Worm (Caenorhabditis elegans): ENCODE results near the gene F42A10.6.

Gene F42A10.6

DNA sequence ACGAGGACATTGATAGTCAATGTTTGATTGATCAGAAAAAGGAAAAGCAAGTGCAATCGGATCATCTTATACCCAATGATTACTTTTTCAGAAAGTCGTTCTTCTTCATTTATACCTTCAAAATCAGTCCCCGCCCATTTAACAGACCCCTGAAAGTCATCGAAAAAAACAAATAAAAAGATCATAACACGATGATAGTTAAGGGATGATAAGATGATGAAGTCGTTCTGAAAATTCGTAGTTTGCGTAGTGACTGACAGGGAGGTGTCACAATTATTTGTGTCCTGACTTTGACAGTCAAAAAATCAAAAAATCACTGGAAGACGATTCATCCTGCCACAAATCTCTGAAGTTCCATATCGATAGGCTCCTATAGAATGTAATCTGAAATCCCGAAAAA, 17.8 kb upstream of the F42A10.6 start, which contains the start of gene ugt-66:
TSS of gene ugt-66 (minus strand) at position 101 of the 400 bp plus-strand sequence.
- no peak for TF ChIP-seq pes-1 (GFP tag; IDR thresholded peaks at IDR 0.05)
- no peak for TF ChIP-seq sea-1 (GFP tag; conservative IDR thresholded peaks at IDR 0.05)
- no peak for TF ChIP-seq tra-4 (tag; optimal IDR thresholded peaks at IDR 0.05)
- no peak for TF ChIP-seq hmg-4 (GFP tag; optimal IDR thresholded peaks at IDR 0.05)
- TF ChIP-seq flt-1 (GFP tag; IDR thresholded peaks at IDR 0.05): no peak
- no peak for TF ChIP-seq ceh-36 (tag; optimal IDR thresholded peaks at IDR 0.05)
- no peak for TF ChIP-seq hmbx-1 (tag; optimal IDR thresholded peaks at IDR 0.05)
- no peak for TF ChIP-seq ama-1 (optimal IDR thresholded peaks at IDR 0.05)
- TF ChIP-seq aly-1 (tag; optimal IDR thresholded peaks at IDR 0.05): no peak
- no peak for TF ChIP-seq ets-7 (tag; optimal IDR thresholded peaks at IDR 0.05)
- TF ChIP-seq scrt-1 (GFP tag; IDR thresholded peaks at IDR 0.05): no peak
- no peak for TF ChIP-seq hnd-1 (tag; optimal IDR thresholded peaks at IDR 0.05)
- TF ChIP-seq ceh-13 (GFP tag; optimal IDR thresholded peaks at IDR 0.05): no peak

DNA sequence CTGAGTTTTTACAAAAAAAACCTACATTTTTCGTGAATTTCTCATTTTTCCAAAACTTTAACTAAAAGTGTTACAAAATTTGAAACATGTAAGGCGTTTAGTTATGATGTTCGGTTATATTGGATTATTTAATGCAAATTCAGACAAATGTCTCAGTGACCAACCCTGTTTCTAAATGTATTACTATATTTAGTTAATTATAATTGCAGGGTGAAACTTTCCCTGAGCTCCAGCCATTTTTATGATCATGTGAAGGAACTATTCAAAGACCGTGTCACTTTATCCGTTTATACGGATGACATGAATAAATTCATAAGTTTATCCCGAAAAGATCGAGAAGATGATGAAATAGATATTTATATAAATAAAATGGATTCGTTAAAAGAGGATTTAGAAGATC, 14.1 kb upstream of the F42A10.6 start, which contains the start of gene C23G10.5:
TSS of gene C23G10.5 (plus strand) at position 301 of the 400 bp plus-strand sequence.
- TF ChIP-seq hmbx-1 (tag; optimal IDR thresholded peaks at IDR 0.05) (no peak), sea-1 (GFP tag; conservative IDR thresholded peaks at IDR 0.05) (no peak), ceh-36 (tag; optimal IDR thresholded peaks at IDR 0.05) (no peak), flt-1 (GFP tag; IDR thresholded peaks at IDR 0.05) (no peak), tra-4 (tag; optimal IDR thresholded peaks at IDR 0.05) (no peak), pes-1 (GFP tag; IDR thresholded peaks at IDR 0.05) (no peak), ama-1 (optimal IDR thresholded peaks at IDR 0.05) (no peak), F13C5.2 (tag; optimal IDR thresholded peaks at IDR 0.05) (no peak), B0310.2 (tag; optimal IDR thresholded peaks at IDR 0.05) (no peak), scrt-1 (GFP tag; IDR thresholded peaks at IDR 0.05) (no peak), aly-1 (tag; optimal IDR thresholded peaks at IDR 0.05) (no peak), tbx-11 (GFP tag; IDR thresholded peaks at IDR 0.05) (no peak), hnd-1 (tag; optimal IDR thresholded peaks at IDR 0.05) (no peak), ceh-13 (GFP tag; optimal IDR thresholded peaks at IDR 0.05) (no peak), ets-7 (tag; optimal IDR thresholded peaks at IDR 0.05) (no peak), tbx-37 (GFP tag; conservative IDR thresholded peaks at IDR 0.05) (no peak), hmg-4 (GFP tag; optimal IDR thresholded peaks at IDR 0.05) (no peak)

ce11 chrIII:6183118-6183517, 6.5 kb upstream of the F42A10.6 start, which contains the start of gene nas-28:
nas-28 (minus strand) TSS chrIII:6183218.
- no peak for TF ChIP-seq ceh-36 (tag; optimal IDR thresholded peaks at IDR 0.05)
- no peak for TF ChIP-seq hnd-1 (tag; optimal IDR thresholded peaks at IDR 0.05)
- TF ChIP-seq sea-1 (GFP tag; conservative IDR thresholded peaks at IDR 0.05): no peak
- no peak for TF ChIP-seq B0310.2 (tag; optimal IDR thresholded peaks at IDR 0.05)
- no peak for TF ChIP-seq ama-1 (optimal IDR thresholded peaks at IDR 0.05)
- TF ChIP-seq aly-1 (tag; optimal IDR thresholded peaks at IDR 0.05): no peak
- no peak for TF ChIP-seq scrt-1 (GFP tag; IDR thresholded peaks at IDR 0.05)
- TF ChIP-seq hmbx-1 (tag; optimal IDR thresholded peaks at IDR 0.05): no peak
- TF ChIP-seq F13C5.2 (tag; optimal IDR thresholded peaks at IDR 0.05): no peak
- TF ChIP-seq ceh-13 (GFP tag; optimal IDR thresholded peaks at IDR 0.05): no peak
- TF ChIP-seq hmg-4 (GFP tag; optimal IDR thresholded peaks at IDR 0.05): no peak
- no peak for TF ChIP-seq tbx-37 (GFP tag; conservative IDR thresholded peaks at IDR 0.05)
- TF ChIP-seq tbx-11 (GFP tag; IDR thresholded peaks at IDR 0.05): no peak
- no peak for TF ChIP-seq tra-4 (tag; optimal IDR thresholded peaks at IDR 0.05)
- TF ChIP-seq pes-1 (GFP tag; IDR thresholded peaks at IDR 0.05): no peak
- TF ChIP-seq ets-7 (tag; optimal IDR thresholded peaks at IDR 0.05): no peak

ce11 chrIII:6180294-6180693, 3.6 kb upstream of the F42A10.6 start:
- TF ChIP-seq ceh-36 (tag; optimal IDR thresholded peaks at IDR 0.05) (no peak), ets-7 (tag; optimal IDR thresholded peaks at IDR 0.05) (no peak), tbx-37 (GFP tag; conservative IDR thresholded peaks at IDR 0.05) (no peak), tra-4 (tag; optimal IDR thresholded peaks at IDR 0.05) (no peak), flt-1 (GFP tag; IDR thresholded peaks at IDR 0.05) (no peak), scrt-1 (GFP tag; IDR thresholded peaks at IDR 0.05) (no peak), hnd-1 (tag; optimal IDR thresholded peaks at IDR 0.05) (no peak), F13C5.2 (tag; optimal IDR thresholded peaks at IDR 0.05) (no peak), hmg-4 (GFP tag; optimal IDR thresholded peaks at IDR 0.05) (no peak), hmbx-1 (tag; optimal IDR thresholded peaks at IDR 0.05) (no peak), ama-1 (optimal IDR thresholded peaks at IDR 0.05) (no peak), aly-1 (tag; optimal IDR thresholded peaks at IDR 0.05) (no peak), tbx-11 (GFP tag; IDR thresholded peaks at IDR 0.05) (no peak), sea-1 (GFP tag; conservative IDR thresholded peaks at IDR 0.05) (no peak)

DNA sequence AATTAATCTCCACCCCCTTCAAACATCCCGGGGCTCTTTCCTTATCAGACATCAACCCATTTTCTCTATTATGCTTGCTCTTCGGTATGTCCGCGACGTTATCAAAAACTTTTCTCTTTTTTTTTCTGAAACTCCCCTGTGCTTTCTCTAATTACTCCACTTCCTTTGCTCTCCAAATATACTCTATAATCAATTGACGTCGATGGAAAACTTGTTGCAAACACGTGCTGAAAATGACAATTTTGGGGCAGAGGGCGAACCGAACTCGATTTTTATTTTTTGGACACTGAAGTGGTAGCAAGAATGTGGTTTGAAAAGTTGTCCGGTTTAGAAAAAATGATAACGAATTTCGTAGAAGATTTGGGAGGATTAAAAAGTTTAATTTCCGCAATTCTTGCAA, 2.4 kb upstream of the F42A10.6 start:
- TF ChIP-seq tbx-37 (GFP tag; conservative IDR thresholded peaks at IDR 0.05) (no peak), flt-1 (GFP tag; IDR thresholded peaks at IDR 0.05) (no peak)

ce11 chrIII:6178586-6178985, 1.9 kb upstream of the F42A10.6 start, which contains the start of gene F42A10.7:
F42A10.7 (minus strand) TSS chrIII:6178686.
- TF ChIP-seq flt-1 (GFP tag; IDR thresholded peaks at IDR 0.05) (no peak), tbx-37 (GFP tag; conservative IDR thresholded peaks at IDR 0.05) (no peak), hmbx-1 (tag; optimal IDR thresholded peaks at IDR 0.05) (no peak), hnd-1 (tag; optimal IDR thresholded peaks at IDR 0.05) (no peak), ets-7 (tag; optimal IDR thresholded peaks at IDR 0.05) (no peak), aly-1 (tag; optimal IDR thresholded peaks at IDR 0.05) (no peak), sea-1 (GFP tag; conservative IDR thresholded peaks at IDR 0.05) (no peak), pes-1 (GFP tag; IDR thresholded peaks at IDR 0.05) (no peak), scrt-1 (GFP tag; IDR thresholded peaks at IDR 0.05) (no peak)

DNA sequence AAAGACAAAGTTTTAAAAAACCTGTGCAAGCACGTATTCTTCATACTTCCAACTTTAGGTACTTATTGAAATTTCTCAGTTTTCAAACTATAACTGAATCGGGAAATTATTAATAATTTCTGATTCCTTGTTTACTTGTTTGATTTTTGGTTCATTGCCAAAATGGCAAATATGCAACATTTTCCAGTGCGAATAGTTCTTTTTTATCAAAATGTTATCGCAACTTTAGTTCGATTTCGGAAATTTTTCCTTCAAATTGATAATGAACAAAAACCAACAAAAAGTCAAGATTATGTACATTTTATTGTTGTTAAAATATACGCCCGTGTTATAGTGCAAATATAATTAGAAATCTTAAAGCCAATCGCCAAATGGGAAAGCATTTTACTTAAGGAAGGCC, 970 bp upstream of the F42A10.6 start:
- TF ChIP-seq hmbx-1 (tag; optimal IDR thresholded peaks at IDR 0.05) (no peak), ceh-36 (tag; optimal IDR thresholded peaks at IDR 0.05) (no peak), tra-4 (tag; optimal IDR thresholded peaks at IDR 0.05) (no peak), scrt-1 (GFP tag; IDR thresholded peaks at IDR 0.05) (no peak)

DNA sequence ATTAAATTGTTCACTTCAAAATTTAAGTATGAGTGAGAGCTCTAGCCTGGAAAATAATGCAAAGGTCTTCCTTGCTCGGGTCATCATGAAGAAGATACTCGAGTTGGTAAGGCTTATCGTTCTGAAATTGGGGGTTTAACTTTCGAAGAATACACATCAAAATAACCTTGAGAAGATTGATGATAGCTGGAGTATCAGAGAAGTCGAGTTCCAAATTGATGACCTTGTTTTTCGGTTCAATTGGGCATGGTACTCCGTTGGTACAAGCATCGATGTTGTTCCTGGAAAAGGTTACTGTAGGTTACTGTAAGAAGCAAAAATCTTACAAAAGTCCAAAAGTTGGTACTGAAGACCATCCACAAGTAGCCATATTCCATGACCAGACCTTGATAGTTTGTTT, 489 bp downstream of the F42A10.6 start:
- TF ChIP-seq tbx-11 (GFP tag; IDR thresholded peaks at IDR 0.05) (no peak), aly-1 (tag; optimal IDR thresholded peaks at IDR 0.05) (no peak), hnd-1 (tag; optimal IDR thresholded peaks at IDR 0.05) (no peak), ceh-36 (tag; optimal IDR thresholded peaks at IDR 0.05) (no peak), B0310.2 (tag; optimal IDR thresholded peaks at IDR 0.05) (no peak), hmbx-1 (tag; optimal IDR thresholded peaks at IDR 0.05) (no peak), tbx-37 (GFP tag; conservative IDR thresholded peaks at IDR 0.05) (no peak), tra-4 (tag; optimal IDR thresholded peaks at IDR 0.05) (no peak), ama-1 (optimal IDR thresholded peaks at IDR 0.05) (no peak), ceh-13 (GFP tag; optimal IDR thresholded peaks at IDR 0.05) (no peak), scrt-1 (GFP tag; IDR thresholded peaks at IDR 0.05) (no peak), sea-1 (GFP tag; conservative IDR thresholded peaks at IDR 0.05) (no peak), hmg-4 (GFP tag; optimal IDR thresholded peaks at IDR 0.05) (no peak)
